Fruit fly (Drosophila melanogaster) whole organism, embryonic: ENCODE data around the gene Cpsf5.

Experiments
- B-H2 ChIP-seq: fragments of 200-800 bp; sonication (Bioruptor generic); optimal IDR thresholded peaks from 2 replicates; lab custom pipeline; 2018; ENCODE audit warnings: missing biosample characterization, mild to moderate bottlenecking, missing genetic modification characterization
- CG10431 ChIP-seq: fragments of 200-800 bp; sonication (Bioruptor generic); optimal IDR thresholded peaks from 3 replicates; lab custom pipeline; 2018; ENCODE audit warnings: missing biosample characterization, mild to moderate bottlenecking, missing genetic modification characterization
- CG10654 ChIP-seq: fragments of 200-800 bp; sonication (Bioruptor generic); optimal IDR thresholded peaks from 2 replicates; lab custom pipeline; 2016; ENCODE audit warnings: missing biosample characterization, missing genetic modification characterization
- CG13775 ChIP-seq: fragments of 200-800 bp; sonication (Bioruptor generic); optimal IDR thresholded peaks from 3 replicates; lab custom pipeline; 2017; ENCODE audit warnings: missing biosample characterization, mild to moderate bottlenecking, missing genetic modification characterization
- CG14441 ChIP-seq: fragments of 200-800 bp; sonication (Bioruptor generic); IDR thresholded peaks from 2 replicates; pipeline ENCODE4 v1.3.6; 2022; ENCODE audit warnings: missing biosample characterization, missing genetic modification characterization
- CG17568 ChIP-seq: fragments of 200-800 bp; sonication (Bioruptor generic); optimal IDR thresholded peaks from 2 replicates; lab custom pipeline; 2018; ENCODE audit warnings: missing biosample characterization, mild to moderate bottlenecking, missing genetic modification characterization, moderate library complexity
- CG17612 ChIP-seq: fragments of 200-800 bp; sonication (Bioruptor generic); IDR thresholded peaks from 2 replicates; pipeline ENCODE4 v1.3.6; 2022; ENCODE audit warnings: missing biosample characterization, missing genetic modification characterization
- CG18011 ChIP-seq: fragments of 200-800 bp; sonication (Bioruptor generic); optimal IDR thresholded peaks from 2 replicates; lab custom pipeline; 2017; ENCODE audit warnings: missing biosample characterization, missing genetic modification characterization, mild to moderate bottlenecking, moderate library complexity, missing genotype
- CG18764 ChIP-seq: fragments of 200-800 bp; sonication (Bioruptor generic); optimal IDR thresholded peaks from 3 replicates; lab custom pipeline; 2016; ENCODE audit warnings: missing biosample characterization, missing genetic modification characterization
- CG2875 ChIP-seq: fragments of 200-800 bp; sonication (Bioruptor generic); optimal IDR thresholded peaks from 2 replicates; lab custom pipeline; 2017; ENCODE audit warnings: missing biosample characterization, mild to moderate bottlenecking, missing genetic modification characterization, missing genetic modification reagents
- CG31365 ChIP-seq: fragments of 200-800 bp; sonication (Bioruptor generic); optimal IDR thresholded peaks from 2 replicates; lab custom pipeline; 2018; ENCODE audit warnings: missing biosample characterization, mild to moderate bottlenecking, missing genetic modification characterization
- CG31441 ChIP-seq: fragments of 200-800 bp; sonication (Bioruptor generic); IDR thresholded peaks from 2 replicates; pipeline ENCODE4 v1.3.6; 2022; ENCODE audit warnings: missing biosample characterization, missing genetic modification characterization
- CG3163 ChIP-seq: fragments of 200-800 bp; sonication (Bioruptor generic); optimal IDR thresholded peaks from 3 replicates; lab custom pipeline; 2016; ENCODE audit warnings: missing biosample characterization, missing genetic modification characterization
- CG33557 ChIP-seq: fragments of 200-800 bp; sonication (Bioruptor generic); optimal IDR thresholded peaks from 2 replicates; lab custom pipeline; 2019; ENCODE audit warnings: missing biosample characterization, mild to moderate bottlenecking, missing genetic modification characterization, moderate library complexity
- CG34422 ChIP-seq: fragments of 200-800 bp; sonication (Bioruptor generic); IDR thresholded peaks from 3 replicates; pipeline ENCODE4 v1.3.6; 2022; ENCODE audit warnings: missing biosample characterization, missing genetic modification characterization
- CG42726 ChIP-seq: fragments of 200-800 bp; sonication (Bioruptor generic); IDR thresholded peaks from 2 replicates; pipeline ENCODE4 v1.3.6; 2022; ENCODE audit warnings: missing biosample characterization, missing genetic modification characterization; ENCODE audit not compliant: partially characterized antibody
- CG43689 ChIP-seq: fragments of 200-800 bp; sonication (Bioruptor generic); IDR thresholded peaks from 2 replicates; pipeline ENCODE4 v1.3.6; 2022; ENCODE audit warnings: missing biosample characterization, missing genetic modification characterization
- CG4424 ChIP-seq: fragments of 200-800 bp; sonication (Bioruptor generic); optimal IDR thresholded peaks from 3 replicates; lab custom pipeline; 2016; ENCODE audit warnings: missing biosample characterization, missing genetic modification characterization
- CG4820 ChIP-seq: fragments of 200-800 bp; sonication (Bioruptor generic); optimal IDR thresholded peaks from 3 replicates; lab custom pipeline; 2016; ENCODE audit warnings: missing biosample characterization, missing genetic modification characterization
- CTCF ChIP-seq: fragments of 200-800 bp; sonication (Bioruptor generic); optimal IDR thresholded peaks from 2 replicates; lab custom pipeline; 2017; ENCODE audit warnings: missing biosample characterization, mild to moderate bottlenecking, missing genetic modification characterization, moderate library complexity
- CkIIα-i1 ChIP-seq: fragments of 200-800 bp; sonication (Bioruptor generic); IDR thresholded peaks from 2 replicates; pipeline ENCODE4 v1.3.6; 2022; ENCODE audit warnings: missing biosample characterization, missing genetic modification characterization
- H2.0 ChIP-seq: fragments of 200-800 bp; sonication (Bioruptor generic); IDR thresholded peaks from 2 replicates; pipeline ENCODE4 v1.3.6; 2022; ENCODE audit warnings: missing biosample characterization, missing genetic modification characterization
- HLH54F ChIP-seq: fragments of 200-800 bp; sonication (Bioruptor generic); optimal IDR thresholded peaks from 3 replicates; lab custom pipeline; 2016; ENCODE audit warnings: missing biosample characterization, missing genetic modification characterization
- HmgD ChIP-seq: fragments of 200-800 bp; sonication (Bioruptor generic); optimal IDR thresholded peaks from 3 replicates; lab custom pipeline; 2016; ENCODE audit warnings: missing biosample characterization, missing genetic modification characterization
- Hsf ChIP-seq: fragments of 200-800 bp; sonication (Bioruptor generic); optimal IDR thresholded peaks from 3 replicates; lab custom pipeline; 2016; ENCODE audit warnings: missing biosample characterization, missing genetic modification characterization
- Lim3 ChIP-seq: fragments of 200-800 bp; sonication (Bioruptor generic); IDR thresholded peaks from 2 replicates; pipeline ENCODE4 v1.3.6; 2022; ENCODE audit warnings: missing biosample characterization, missing genetic modification characterization
- MESR4 ChIP-seq: fragments of 200-800 bp; sonication (Bioruptor generic); optimal IDR thresholded peaks from 2 replicates; lab custom pipeline; 2018; ENCODE audit warnings: missing biosample characterization, mild to moderate bottlenecking, missing genetic modification characterization, moderate library complexity
- Side ChIP-seq: fragments of 200-800 bp; sonication (Bioruptor generic); optimal IDR thresholded peaks from 2 replicates; lab custom pipeline; 2016; ENCODE audit warnings: missing biosample characterization, missing genetic modification characterization
- Sox102F ChIP-seq: fragments of 200-800 bp; sonication (Bioruptor generic); optimal IDR thresholded peaks from 2 replicates; lab custom pipeline; 2018; ENCODE audit warnings: missing biosample characterization, mild to moderate bottlenecking, missing genetic modification characterization, moderate library complexity
- Trl ChIP-seq, 3 experiments: fragments of >200 bp in 2 of 3; fragments of 200-800 bp in 1 of 3; sonication (Bioruptor generic) in 1 of 3; optimal IDR thresholded peaks; 2 replicates in 1 of 3; 3 replicates in 2 of 3; lab custom pipeline; 2016 to 2017; ENCODE audit warnings: missing biosample characterization in 1 of 3, missing genetic modification characterization in 1 of 3
- Xrp1 ChIP-seq: fragments of 200-800 bp; sonication (Bioruptor generic); IDR thresholded peaks from 2 replicates; pipeline ENCODE4 v1.3.6; 2022; ENCODE audit warnings: missing biosample characterization, missing genetic modification characterization
- aop ChIP-seq: fragments of 200-800 bp; sonication (Bioruptor generic); IDR thresholded peaks from 2 replicates; pipeline ENCODE4 v1.3.6; 2022; ENCODE audit warnings: missing biosample characterization, missing genetic modification characterization
- ato ChIP-seq: fragments of 200-800 bp; sonication (Bioruptor generic); IDR thresholded peaks from 2 replicates; pipeline ENCODE4 v1.3.6; 2022; ENCODE audit warnings: missing biosample characterization, missing genetic modification characterization; ENCODE audit not compliant: partially characterized antibody
- bigmax ChIP-seq: fragments of 200-800 bp; sonication (Bioruptor generic); optimal IDR thresholded peaks from 2 replicates; lab custom pipeline; 2018; ENCODE audit warnings: missing biosample characterization, mild to moderate bottlenecking, missing genetic modification characterization
- cas ChIP-seq: fragments of 200-800 bp; sonication (Bioruptor generic); IDR thresholded peaks from 2 replicates; pipeline ENCODE4 v1.3.6; 2022; ENCODE audit warnings: missing biosample characterization, missing genetic modification characterization
- cg ChIP-seq: fragments of 200-800 bp; sonication (Bioruptor generic); optimal IDR thresholded peaks from 3 replicates; lab custom pipeline; 2019; ENCODE audit warnings: missing biosample characterization, mild to moderate bottlenecking, missing genetic modification characterization, moderate library complexity
- eve ChIP-seq, 2 experiments: fragments of >200 bp; optimal IDR thresholded peaks; 2 replicates each; lab custom pipeline; 2017; ENCODE audit warnings: missing biosample characterization in 2 of 2, missing genetic modification characterization in 2 of 2
- eyg ChIP-seq: fragments of 200-800 bp; sonication (Bioruptor generic); optimal IDR thresholded peaks from 3 replicates; lab custom pipeline; 2016; ENCODE audit warnings: missing biosample characterization, missing genetic modification characterization
- gro ChIP-seq: fragments of 200-800 bp; sonication (Bioruptor generic); optimal IDR thresholded peaks from 2 replicates; lab custom pipeline; 2016; ENCODE audit warnings: missing biosample characterization, missing genetic modification characterization
- gsb ChIP-seq: fragments of 200-800 bp; sonication (Bioruptor generic); IDR thresholded peaks from 2 replicates; pipeline ENCODE4 v1.3.6; 2022; ENCODE audit warnings: missing biosample characterization, missing genetic modification characterization
- ham ChIP-seq: fragments of 200-800 bp; sonication (Bioruptor generic); IDR thresholded peaks from 2 replicates; pipeline ENCODE4 v1.3.6; 2022; ENCODE audit warnings: missing biosample characterization, missing genetic modification characterization
- hb ChIP-seq: fragments of 200-800 bp; sonication (Bioruptor generic); IDR thresholded peaks from 3 replicates; pipeline ENCODE4 v1.3.6; 2022; ENCODE audit warnings: missing biosample characterization, missing genetic modification characterization; ENCODE audit not compliant: partially characterized antibody
- jumu ChIP-seq: fragments of 200-800 bp; sonication (Bioruptor generic); optimal IDR thresholded peaks from 3 replicates; lab custom pipeline; 2016; ENCODE audit warnings: missing biosample characterization, missing genetic modification characterization
- lab ChIP-seq: fragments of 200-800 bp; sonication (Bioruptor generic); optimal IDR thresholded peaks from 3 replicates; lab custom pipeline; 2017; ENCODE audit warnings: missing biosample characterization, missing genetic modification characterization, mild to moderate bottlenecking, moderate library complexity, missing genetic modification reagents
- lilli ChIP-seq: fragments of 200-800 bp; sonication (Bioruptor generic); optimal IDR thresholded peaks from 3 replicates; lab custom pipeline; 2016; ENCODE audit warnings: missing biosample characterization, missing genetic modification characterization
- lmd ChIP-seq: fragments of 200-800 bp; sonication (Bioruptor generic); IDR thresholded peaks from 2 replicates; pipeline ENCODE4 v1.3.6; 2022; ENCODE audit warnings: missing biosample characterization, missing genetic modification characterization
- psq ChIP-seq: fragments of 200-800 bp; sonication (Bioruptor generic); optimal IDR thresholded peaks from 2 replicates; lab custom pipeline; 2017; ENCODE audit warnings: missing biosample characterization, missing genetic modification characterization
- sna ChIP-seq: fragments of 200-800 bp; sonication (Bioruptor generic); IDR thresholded peaks from 2 replicates; pipeline ENCODE4 v1.3.6; 2022; ENCODE audit warnings: missing biosample characterization, missing genetic modification characterization; ENCODE audit not compliant: partially characterized antibody
- vnd ChIP-seq: fragments of 200-800 bp; sonication (Bioruptor generic); IDR thresholded peaks from 3 replicates; pipeline ENCODE4 v1.3.6; 2022; ENCODE audit warnings: missing biosample characterization, missing genetic modification characterization; ENCODE audit not compliant: partially characterized antibody
- z ChIP-seq: fragments of 200-800 bp; sonication (Bioruptor generic); IDR thresholded peaks from 3 replicates; pipeline ENCODE4 v1.3.6; 2022; ENCODE audit warnings: missing biosample characterization, missing genetic modification characterization

The Cpsf5 gene

DNA sequence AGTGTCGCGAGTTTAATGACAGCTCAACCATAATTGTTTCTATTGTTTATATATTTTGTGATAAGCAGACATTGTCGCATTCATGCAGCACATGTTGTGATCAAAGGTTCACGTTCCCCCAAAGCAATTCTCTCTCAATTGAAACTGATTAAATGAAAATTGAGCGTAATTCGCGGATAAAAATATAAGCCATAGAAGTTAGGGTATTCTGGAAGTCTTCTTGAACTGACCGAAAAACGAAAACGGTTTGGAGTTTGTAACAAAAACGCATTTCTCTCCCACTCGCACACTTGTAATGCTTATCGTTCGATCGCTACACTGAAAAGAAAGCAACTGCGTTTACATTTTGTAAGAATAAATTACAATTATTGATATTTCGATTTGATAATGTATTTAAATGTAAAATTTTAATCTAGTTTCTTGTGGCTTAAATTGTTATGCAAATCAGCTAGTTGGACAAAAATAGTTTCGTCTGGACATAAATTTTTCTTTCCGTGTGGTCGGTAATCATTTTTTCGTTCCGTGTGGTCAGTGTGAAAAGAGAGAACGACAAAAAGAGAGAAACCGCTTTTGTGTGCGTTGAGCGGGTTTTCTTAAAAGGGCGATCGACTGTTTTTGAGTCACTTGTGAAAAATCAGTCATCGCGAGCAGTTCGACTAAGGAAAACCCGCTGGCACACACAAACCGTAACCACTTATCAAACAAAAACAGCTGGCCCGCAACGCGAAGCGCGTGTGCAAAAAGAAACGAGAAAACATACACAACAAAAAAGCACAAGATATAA is 12.0 kb downstream of the Cpsf5 start, which contains the start of gene aay (continued):
- TF ChIP-seq Hsf (GFP tag; lab: Kevin White, UChicago) (peak; percentile 99), CkIIα-i1 (GFP tag; lab: Robert Waterston, UW) (peak; percentile 91), Trl (optimal IDR thresholded peaks at IDR 0.05; lab: Kevin White, UChicago) (peak; percentile 60 to 80), Trl (GFP tag; optimal IDR thresholded peaks at IDR 0.05; lab: Kevin White, UChicago) (peak; percentile 95), eve (GFP tag; optimal IDR thresholded peaks at IDR 0.05; lab: Kevin White, UChicago) (peak; percentile 88 to 99), CG43689 (peak; percentile 90), CG14441 (GFP tag; lab: Robert Waterston, UW) (peak; percentile 98), eyg (GFP tag; lab: Kevin White, UChicago) (peak; percentile 98), aop (GFP tag; lab: Robert Waterston, UW) (peak; percentile 84), CG18011 (GFP tag; lab: Kevin White, UChicago) (peak; percentile 90), z (GFP tag; lab: Robert Waterston, UW) (peak; percentile 88), CG34422 (GFP tag; lab: Robert Waterston, UW) (peak; percentile 98), lilli (GFP tag; lab: Kevin White, UChicago) (peak; percentile 99), Lim3 (GFP tag; lab: Robert Waterston, UW) (peak; percentile 93), hb (no peak), ato (GFP tag; lab: Robert Waterston, UW) (no peak), CG3163 (peak; percentile 89), MESR4 (GFP tag; lab: Kevin White, UChicago) (peak; percentile 87), CTCF (GFP tag; lab: Kevin White, UChicago) (peak; percentile 73), Sox102F (GFP tag; lab: Kevin White, UChicago) (peak; percentile 100), psq (GFP tag; lab: Kevin White, UChicago) (peak; percentile 96), sna (GFP tag; lab: Robert Waterston, UW) (no peak), CG31441 (GFP tag; lab: Robert Waterston, UW) (peak; percentile 99), CG31365 (peak; percentile 90), CG10654 (GFP tag; lab: Kevin White, UChicago) (peak; percentile 98), CG17568 (peak; percentile 99), CG2875 (peak; percentile 99), lab (GFP tag; lab: Kevin White, UChicago) (peak; percentile 99), cg (GFP tag; lab: Kevin White, UChicago) (peak; percentile 84), CG13775 (GFP tag; lab: Kevin White, UChicago) (peak; percentile 99), CG4424 (GFP tag; lab: Kevin White, UChicago) (peak; percentile 99), B-H2 (peak; percentile 94), lmd (GFP tag; lab: Robert Waterston, UW) (peak; percentile 98), CG33557 (GFP tag; lab: Kevin White, UChicago) (peak; percentile 98), Xrp1 (GFP tag; lab: Robert Waterston, UW) (peak; percentile 99), gro (GFP tag; lab: Kevin White, UChicago) (peak; percentile 98), cas (GFP tag; lab: Robert Waterston, UW) (peak; percentile 93), H2.0 (peak; percentile 97), CG42726 (no peak; the same call in 1 of the 2 replicates), vnd (no peak), gsb (peak; percentile 96), HLH54F (peak; percentile 98), HmgD (GFP tag; lab: Kevin White, UChicago) (peak; percentile 76), CG18764 (GFP tag; lab: Kevin White, UChicago) (peak; percentile 98), CG17612 (GFP tag; lab: Robert Waterston, UW) (peak; percentile 95), CG10431 (GFP tag; lab: Kevin White, UChicago) (peak; percentile 92), bigmax (GFP tag; lab: Kevin White, UChicago) (peak; percentile 82), ham (GFP tag; lab: Robert Waterston, UW) (peak; percentile 92), CG4820 (GFP tag; lab: Kevin White, UChicago) (peak; percentile 98), Side (GFP tag; lab: Kevin White, UChicago) (peak; percentile 95), jumu (GFP tag; lab: Kevin White, UChicago) (peak; percentile 96)
